Worm (Caenorhabditis elegans): Measurements from ENCODE around the gene C18A11.4.

C18A11.4 gene

ce11 chrX:8005967-8006366 is 39.4 kb upstream of the C18A11.4 start:
- peak; percentile 5 for TF ChIP-seq ceh-48 (tag; optimal IDR thresholded peaks at IDR 0.05)
- no peak for TF ChIP-seq hlh-8 (tag; optimal IDR thresholded peaks at IDR 0.05)
- peak; percentile 11 for TF ChIP-seq unc-42 (tag; optimal IDR thresholded peaks at IDR 0.05)
- peak; percentile 71 for TF ChIP-seq ceh-31 (tag; optimal IDR thresholded peaks at IDR 0.05)
- TF ChIP-seq pax-1 (tag; optimal IDR thresholded peaks at IDR 0.05): no peak
- no peak for TF ChIP-seq unc-3 (GFP tag; conservative IDR thresholded peaks at IDR 0.05)
- no peak for TF ChIP-seq unc-3 (tag; optimal IDR thresholded peaks at IDR 0.05)
- TF ChIP-seq Y22D7AL.16 (tag; optimal IDR thresholded peaks at IDR 0.05): no peak
- TF ChIP-seq pat-9 (tag; optimal IDR thresholded peaks at IDR 0.05): no peak
- TF ChIP-seq pag-3 (tag; optimal IDR thresholded peaks at IDR 0.05; ENCODE audit: borderline replicate concordance): no peak
- TF ChIP-seq fkh-10 (GFP tag; optimal IDR thresholded peaks at IDR 0.05): no peak
- no peak for TF ChIP-seq pros-1 (tag; optimal IDR thresholded peaks at IDR 0.05)
- TF ChIP-seq hlh-6 (tag; optimal IDR thresholded peaks at IDR 0.05): no peak
- TF ChIP-seq ceh-6 (GFP tag; optimal IDR thresholded peaks at IDR 0.05): no peak
- TF ChIP-seq sox-4 (tag; optimal IDR thresholded peaks at IDR 0.05): no peak
- no peak for TF ChIP-seq ama-1 (optimal IDR thresholded peaks at IDR 0.05)
- no peak for TF ChIP-seq che-1 (tag; optimal IDR thresholded peaks at IDR 0.05)

DNA sequence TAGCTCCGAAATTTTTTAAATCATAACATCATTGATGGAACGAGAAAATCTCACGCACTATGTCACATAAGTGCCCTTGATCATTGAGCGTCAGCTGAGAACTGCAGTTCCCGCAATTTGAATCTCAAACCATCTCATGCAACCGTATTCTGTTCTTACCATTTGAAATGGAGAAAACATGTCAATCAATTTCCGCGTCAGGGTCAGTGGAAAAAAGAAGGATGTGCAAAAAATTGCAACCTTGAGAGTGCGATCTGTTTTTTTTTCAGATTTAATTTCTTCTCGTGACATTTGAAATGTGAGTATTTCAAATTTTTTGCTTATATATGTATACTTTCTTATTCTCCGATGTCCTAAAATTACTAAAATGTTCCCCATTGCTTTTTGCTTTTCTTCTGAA is 34.7 kb upstream of the C18A11.4 start:
- TF ChIP-seq zip-5 (tag; optimal IDR thresholded peaks at IDR 0.05) (no peak), madf-2 (tag; optimal IDR thresholded peaks at IDR 0.05) (no peak), ceh-2 (tag; optimal IDR thresholded peaks at IDR 0.05) (no peak), C38D4.7 (GFP tag; optimal IDR thresholded peaks at IDR 0.05) (no peak)

- TF ChIP-seq gmeb-2 (tag; optimal IDR thresholded peaks at IDR 0.05): no peak
- TF ChIP-seq ceh-2 (tag; optimal IDR thresholded peaks at IDR 0.05): no peak
- TF ChIP-seq ceh-6 (GFP tag; optimal IDR thresholded peaks at IDR 0.05): no peak
- no peak for TF ChIP-seq sox-2 (GFP tag; IDR thresholded peaks at IDR 0.05)
- TF ChIP-seq pros-1 (tag; optimal IDR thresholded peaks at IDR 0.05): no peak
- TF ChIP-seq hlh-8 (tag; optimal IDR thresholded peaks at IDR 0.05): no peak
- no peak for TF ChIP-seq hlh-30 (tag; optimal IDR thresholded peaks at IDR 0.05; ENCODE audit: insufficient read depth)
- TF ChIP-seq mec-3 (tag; optimal IDR thresholded peaks at IDR 0.05; ENCODE audit: borderline replicate concordance): no peak
- no peak for TF ChIP-seq unc-3 (GFP tag; conservative IDR thresholded peaks at IDR 0.05)
- TF ChIP-seq unc-3 (tag; optimal IDR thresholded peaks at IDR 0.05): no peak
- no peak for TF ChIP-seq ahr-1 (tag; optimal IDR thresholded peaks at IDR 0.05)
- TF ChIP-seq hlh-13 (GFP tag; optimal IDR thresholded peaks at IDR 0.05): no peak
- TF ChIP-seq ceh-14 (tag; optimal IDR thresholded peaks at IDR 0.05): no peak
- no peak for TF ChIP-seq ceh-31 (tag; optimal IDR thresholded peaks at IDR 0.05)
- TF ChIP-seq eyg-1 (tag; optimal IDR thresholded peaks at IDR 0.05): no peak
- TF ChIP-seq elt-4 (tag; optimal IDR thresholded peaks at IDR 0.05): no peak
- no peak for TF ChIP-seq ceh-22 (tag; optimal IDR thresholded peaks at IDR 0.05)
- no peak for TF ChIP-seq dve-1 (tag; optimal IDR thresholded peaks at IDR 0.05)
- TF ChIP-seq ets-4 (tag; optimal IDR thresholded peaks at IDR 0.05): no peak
- no peak for TF ChIP-seq rnt-1 (tag; optimal IDR thresholded peaks at IDR 0.05)
- TF ChIP-seq ceh-45 (GFP tag; IDR thresholded peaks at IDR 0.05): no peak
Observed at ce11 chrX:8014407-8015003, 30.8 kb upstream of the C18A11.4 start, which contains the start of gene unk-1. TSS of gene unk-1 (plus strand) at chrX:8014983.

ce11 chrX:8015889-8016288 is 29.4 kb upstream of the C18A11.4 start:
- TF ChIP-seq hlh-30 (tag; optimal IDR thresholded peaks at IDR 0.05; ENCODE audit: insufficient read depth) (no peak), ceh-19 (GFP tag; optimal IDR thresholded peaks at IDR 0.05) (no peak), ceh-30 (tag; optimal IDR thresholded peaks at IDR 0.05) (no peak), sdc-2 (tag; optimal IDR thresholded peaks at IDR 0.05) (no peak), elt-4 (tag; optimal IDR thresholded peaks at IDR 0.05) (no peak), C08G9.2 (tag; optimal IDR thresholded peaks at IDR 0.05) (no peak), ceh-31 (tag; optimal IDR thresholded peaks at IDR 0.05) (no peak), ceh-34 (tag; optimal IDR thresholded peaks at IDR 0.05) (no peak), eyg-1 (tag; optimal IDR thresholded peaks at IDR 0.05) (no peak), elt-2 (tag; optimal IDR thresholded peaks at IDR 0.05) (no peak), ceh-9 (tag; optimal IDR thresholded peaks at IDR 0.05) (no peak), ceh-48 (tag; optimal IDR thresholded peaks at IDR 0.05) (no peak), nfya-1 (tag; optimal IDR thresholded peaks at IDR 0.05) (no peak), pros-1 (tag; optimal IDR thresholded peaks at IDR 0.05) (no peak), unc-42 (tag; optimal IDR thresholded peaks at IDR 0.05) (no peak), lin-11 (tag; optimal IDR thresholded peaks at IDR 0.05) (no peak), ztf-16 (tag; optimal IDR thresholded peaks at IDR 0.05) (no peak), T23F11.4 (GFP tag; optimal IDR thresholded peaks at IDR 0.05) (no peak), odd-2 (tag; optimal IDR thresholded peaks at IDR 0.05) (no peak), syd-9 (tag; optimal IDR thresholded peaks at IDR 0.05) (no peak)
